Worm (Caenorhabditis elegans): ENCODE data around the gene K03D3.2.

ce11 chrIV:16324589-16324988, 3.8 kb downstream of the K03D3.2 start, which contains the start of gene srz-105:
- TF ChIP-seq mxl-3 (GFP tag; optimal IDR thresholded peaks at IDR 0.05) (no peak), zag-1 (tag; optimal IDR thresholded peaks at IDR 0.05) (no peak), mes-2 (tag; optimal IDR thresholded peaks at IDR 0.05; ENCODE audit: poor library complexity, severe bottlenecking) (no peak), ceh-82 (tag; optimal IDR thresholded peaks at IDR 0.05) (no peak), F49E8.2 (tag; optimal IDR thresholded peaks at IDR 0.05; ENCODE audit: borderline replicate concordance) (no peak), ama-1 (optimal IDR thresholded peaks at IDR 0.05) (no peak), lin-15B (tag; optimal IDR thresholded peaks at IDR 0.05) (no peak), fkh-10 (GFP tag; optimal IDR thresholded peaks at IDR 0.05) (no peak), mep-1 (tag; optimal IDR thresholded peaks at IDR 0.05) (no peak), daf-8 (GFP tag; IDR thresholded peaks at IDR 0.05) (no peak), mdl-1 (tag; optimal IDR thresholded peaks at IDR 0.05) (no peak), tag-97 (GFP tag; IDR thresholded peaks at IDR 0.05) (no peak), fos-1 (tag; optimal IDR thresholded peaks at IDR 0.05) (no peak)

All from whole organism, L4 larva.